Worm (Caenorhabditis elegans) whole organism, young adult: ENCODE results near the gene C27H5.12.
A peak's percentile ranks its signal among the peaks of the same experiment; 100 is the strongest.

Experiments used
- C17E4.6 ChIP-seq: fragments of 200-800 bp; sonication (Bioruptor generic); IDR thresholded peaks from 2 replicates; pipeline ENCODE4 v1.3.6; 2022; ENCODE audit warnings: missing genetic modification reagents, missing genetic modification characterization, missing compliant biosample characterization
- D2030.7 ChIP-seq: fragments of 200-800 bp; sonication (Bioruptor generic); IDR thresholded peaks from 2 replicates; pipeline ENCODE4 v1.3.6; 2022; ENCODE audit warnings: missing genetic modification reagents, missing genetic modification characterization, missing compliant biosample characterization
- F22D6.2 ChIP-seq: sonication (generic microtip); optimal IDR thresholded peaks from 2 replicates; lab custom pipeline; 2016; ENCODE audit warnings: mild to moderate bottlenecking, missing genetic modification characterization, missing compliant biosample characterization
- F39B2.1 ChIP-seq: fragments of 200-800 bp; sonication (Bioruptor generic); IDR thresholded peaks from 2 replicates; pipeline ENCODE4 v1.3.6; 2022; ENCODE audit warnings: missing genetic modification reagents, missing genetic modification characterization, missing compliant biosample characterization
- F52B5.7 ChIP-seq: sonication (generic microtip); optimal IDR thresholded peaks from 2 replicates; lab custom pipeline; 2016; ENCODE audit warnings: mild to moderate bottlenecking, missing genetic modification characterization, missing compliant biosample characterization
- F57C9.4 ChIP-seq: sonication (generic microtip); optimal IDR thresholded peaks from 2 replicates; lab custom pipeline; 2017; ENCODE audit warnings: mild to moderate bottlenecking, missing genetic modification characterization, missing compliant biosample characterization
- K11D2.4 ChIP-seq: fragments of 200-800 bp; sonication (Bioruptor generic); IDR thresholded peaks from 2 replicates; pipeline ENCODE4 v1.3.6; 2022; ENCODE audit warnings: missing genetic modification reagents, missing genetic modification characterization, missing compliant biosample characterization
- T07F8.4 ChIP-seq: sonication (generic microtip); optimal IDR thresholded peaks from 2 replicates; lab custom pipeline; 2016; ENCODE audit warnings: mild to moderate bottlenecking, missing genetic modification characterization, moderate library complexity, missing compliant biosample characterization
- T26A5.8 ChIP-seq: sonication (generic microtip); optimal IDR thresholded peaks from 2 replicates; lab custom pipeline; 2016; ENCODE audit warnings: missing genetic modification characterization, missing compliant biosample characterization
- Y79H2A.3 ChIP-seq: fragments of 200-800 bp; sonication (Bioruptor generic); conservative IDR thresholded peaks from 2 replicates; pipeline ENCODE4 v1.3.6; 2022; ENCODE audit warnings: missing genetic modification reagents, missing genetic modification characterization, missing compliant biosample characterization
- ZK185.1 ChIP-seq: sonication (generic microtip); optimal IDR thresholded peaks from 2 replicates; lab custom pipeline; 2016; ENCODE audit warnings: mild to moderate bottlenecking, missing genetic modification characterization, missing compliant biosample characterization; ENCODE audit not compliant: poor library complexity, severe bottlenecking
- ama-1 ChIP-seq, 3 experiments: fragments of 150-350 bp in 1 of 3; sonication (generic microtip) in 2 of 3; optimal IDR thresholded peaks; 2 replicates each; lab custom pipeline; 2014 to 2018; ENCODE audit warnings: missing biosample characterization in 2 of 3, missing genetic modification characterization in 2 of 3, missing genetic modification reagents in 2 of 3
- athp-1 ChIP-seq: sonication (generic microtip); optimal IDR thresholded peaks from 2 replicates; lab custom pipeline; 2017; ENCODE audit warnings: mild to moderate bottlenecking, missing genetic modification characterization, missing compliant biosample characterization
- attf-5 ChIP-seq: fragments of 200-800 bp; sonication (Bioruptor generic); optimal IDR thresholded peaks from 2 replicates; lab custom pipeline; 2018; ENCODE audit warnings: mild to moderate bottlenecking, missing genetic modification characterization, missing compliant biosample characterization
- attf-6 ChIP-seq: fragments of 200-800 bp; sonication (Bioruptor generic); IDR thresholded peaks from 2 replicates; pipeline ENCODE4 v1.3.6; 2022; ENCODE audit warnings: missing genetic modification reagents, missing genetic modification characterization, missing compliant biosample characterization
- bed-1 ChIP-seq: fragments of 200-800 bp; sonication (Bioruptor generic); IDR thresholded peaks from 2 replicates; pipeline ENCODE4 v1.3.6; 2022; ENCODE audit warnings: missing genetic modification reagents, missing genetic modification characterization, missing compliant biosample characterization
- ccch-3 ChIP-seq: fragments of 200-800 bp; sonication (Bioruptor generic); optimal IDR thresholded peaks from 2 replicates; lab custom pipeline; 2018; ENCODE audit warnings: mild to moderate bottlenecking, missing genetic modification characterization, missing compliant biosample characterization
- cebp-2 ChIP-seq: fragments of 200-800 bp; sonication (Bioruptor generic); IDR thresholded peaks from 2 replicates; pipeline ENCODE4 v1.3.6; 2022; ENCODE audit warnings: missing genetic modification characterization, missing compliant biosample characterization
- dox-1 ChIP-seq: fragments of 200-800 bp; sonication (Bioruptor generic); IDR thresholded peaks from 2 replicates; pipeline ENCODE4 v1.3.6; 2022; ENCODE audit warnings: missing genetic modification reagents, missing genetic modification characterization, missing compliant biosample characterization
- egl-44 ChIP-seq: fragments of 200-800 bp; sonication (Bioruptor generic); IDR thresholded peaks from 2 replicates; pipeline ENCODE4 v1.3.6; 2022; ENCODE audit warnings: missing genetic modification reagents, missing genetic modification characterization, missing compliant biosample characterization
- him-1 ChIP-seq: sonication (generic microtip); optimal IDR thresholded peaks from 2 replicates; lab custom pipeline; 2016; ENCODE audit warnings: missing genotype, missing genetic modification reagents, missing genetic modification characterization, missing compliant biosample characterization
- hlh-26 ChIP-seq: fragments of 200-800 bp; sonication (Bioruptor generic); conservative IDR thresholded peaks from 2 replicates; pipeline ENCODE4 v1.3.6; 2022; ENCODE audit warnings: missing genetic modification reagents, missing genetic modification characterization, missing compliant biosample characterization
- let-607 ChIP-seq, 2 experiments: fragments of 200-800 bp in 1 of 2; sonication (Bioruptor generic) in 1 of 2; sonication (generic microtip) in 1 of 2; optimal IDR thresholded peaks; 2 replicates each; lab custom pipeline; 2016 to 2018; ENCODE audit warnings: mild to moderate bottlenecking in 2 of 2, missing compliant biosample characterization in 2 of 2, missing genetic modification characterization in 2 of 2, moderate library complexity in 2 of 2, missing genotype in 1 of 2
- lir-1 ChIP-seq: fragments of 200-800 bp; sonication (Bioruptor generic); conservative IDR thresholded peaks from 2 replicates; pipeline ENCODE4 v1.3.6; 2022; ENCODE audit warnings: missing genetic modification reagents, missing genetic modification characterization, missing compliant biosample characterization
- madf-6 ChIP-seq: fragments of 200-800 bp; sonication (Bioruptor generic); IDR thresholded peaks from 2 replicates; pipeline ENCODE4 v1.3.6; 2022; ENCODE audit warnings: missing genetic modification reagents, missing genetic modification characterization, missing compliant biosample characterization
- madf-8 ChIP-seq: fragments of 200-800 bp; sonication (Bioruptor generic); conservative IDR thresholded peaks from 2 replicates; pipeline ENCODE4 v1.3.6; 2022; ENCODE audit warnings: missing genetic modification reagents, missing genetic modification characterization, missing compliant biosample characterization
- mxl-1 ChIP-seq: sonication (generic microtip); optimal IDR thresholded peaks from 2 replicates; lab custom pipeline; 2016; ENCODE audit warnings: missing genetic modification characterization, missing compliant biosample characterization
- nfya-2 ChIP-seq: fragments of 200-800 bp; sonication (Bioruptor generic); IDR thresholded peaks from 2 replicates; pipeline ENCODE4 v1.3.6; 2022; ENCODE audit warnings: missing genetic modification reagents, missing genetic modification characterization, missing compliant biosample characterization
- nfyb-1 ChIP-seq: fragments of 200-800 bp; sonication (Bioruptor generic); IDR thresholded peaks from 2 replicates; pipeline ENCODE4 v1.3.6; 2022; ENCODE audit warnings: missing genetic modification reagents, missing genetic modification characterization, missing compliant biosample characterization
- nhr-80 ChIP-seq: sonication (generic microtip); optimal IDR thresholded peaks from 2 replicates; lab custom pipeline; 2016; ENCODE audit warnings: missing genetic modification characterization, missing compliant biosample characterization
- pbrm-1 ChIP-seq: fragments of 200-800 bp; sonication (Bioruptor generic); IDR thresholded peaks from 2 replicates; pipeline ENCODE4 v1.3.6; 2022; ENCODE audit warnings: missing genetic modification reagents, missing genetic modification characterization, missing compliant biosample characterization
- pha-4 ChIP-seq: fragments of 150-350 bp; sonication (generic microtip); optimal IDR thresholded peaks from 2 replicates; lab custom pipeline; 2014; ENCODE audit warnings: missing biosample characterization, missing genetic modification reagents, missing genetic modification characterization
- repo-1 ChIP-seq: sonication (generic microtip); optimal IDR thresholded peaks from 2 replicates; lab custom pipeline; 2017; ENCODE audit warnings: mild to moderate bottlenecking, missing genetic modification characterization, missing compliant biosample characterization
- snpc-1.1 ChIP-seq: sonication (generic microtip); optimal IDR thresholded peaks from 2 replicates; lab custom pipeline; 2017; ENCODE audit warnings: missing genetic modification characterization, mild to moderate bottlenecking, missing compliant biosample characterization, antibody characterized with exemption, moderate library complexity, missing genotype, missing genetic modification reagents; ENCODE audit not compliant: insufficient read depth
- snpc-3.4 ChIP-seq: sonication (generic microtip); optimal IDR thresholded peaks from 2 replicates; lab custom pipeline; 2017; ENCODE audit warnings: missing genetic modification characterization, mild to moderate bottlenecking, missing compliant biosample characterization, antibody characterized with exemption, moderate library complexity, missing genotype, missing genetic modification reagents
- somi-1 ChIP-seq: fragments of 200-800 bp; sonication (Bioruptor generic); optimal IDR thresholded peaks from 2 replicates; lab custom pipeline; 2018; ENCODE audit warnings: mild to moderate bottlenecking, missing genetic modification characterization, missing compliant biosample characterization
- tlf-1 ChIP-seq: fragments of 200-800 bp; sonication (Bioruptor generic); optimal IDR thresholded peaks from 2 replicates; lab custom pipeline; 2018; ENCODE audit warnings: mild to moderate bottlenecking, missing genetic modification characterization, missing compliant biosample characterization
- unc-62 ChIP-seq: fragments of 150-350 bp; optimal IDR thresholded peaks from 2 replicates; lab custom pipeline; 2014; ENCODE audit warnings: missing biosample characterization, missing genetic modification reagents, missing genetic modification characterization
- xnd-1 ChIP-seq: sonication (generic microtip); optimal IDR thresholded peaks from 2 replicates; lab custom pipeline; 2016; ENCODE audit warnings: missing genotype, missing genetic modification reagents, missing genetic modification characterization, missing compliant biosample characterization
- ztf-3 ChIP-seq: fragments of 200-800 bp; sonication (Bioruptor generic); optimal IDR thresholded peaks from 2 replicates; lab custom pipeline; 2018; ENCODE audit warnings: mild to moderate bottlenecking, missing genetic modification characterization, missing compliant biosample characterization

The C27H5.12 gene

DNA sequence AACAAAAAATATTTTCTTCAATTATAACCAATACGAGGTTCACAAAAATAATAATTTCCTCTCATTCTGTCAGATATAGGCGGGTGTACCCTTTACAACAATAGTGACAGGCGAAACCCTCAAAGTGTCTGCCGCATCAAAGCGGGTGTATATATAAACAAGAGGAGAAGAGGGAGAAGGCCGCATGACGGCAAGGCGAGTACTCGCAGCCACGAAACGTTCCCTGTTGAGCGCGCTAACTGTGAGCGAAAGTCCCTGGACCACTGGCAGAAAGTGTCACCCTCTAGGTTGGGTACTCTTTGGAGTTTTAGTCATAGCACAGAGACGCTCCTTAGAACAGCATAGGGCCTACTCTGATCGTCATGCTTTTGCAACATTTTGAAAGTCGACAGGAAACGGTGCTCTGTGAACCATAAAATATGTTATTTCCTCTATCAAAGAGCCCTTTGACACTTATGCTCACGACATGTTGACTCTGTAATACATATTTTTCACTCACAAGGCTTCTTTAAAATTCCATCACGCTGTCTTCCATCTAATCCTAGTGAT, 38.7 kb upstream of the C27H5.12 start, which contains the start of gene pcrg-1 (continued):
- TF ChIP-seq nhr-80 (tag; lab: Kevin White, UChicago), result peak; percentile 45
- TF ChIP-seq hlh-26 (GFP tag; lab: Robert Waterston, UW), result peak; percentile 76; the same call in 1 of the 2 replicates
- peak; percentile 84 for TF ChIP-seq nfyb-1
- TF ChIP-seq madf-8 (GFP tag; lab: Robert Waterston, UW), result peak; percentile 53
- peak; percentile 93 for TF ChIP-seq F52B5.7 (tag; lab: Kevin White, UChicago)
- TF ChIP-seq ZK185.1 (tag; lab: Kevin White, UChicago), result peak; percentile 78
- TF ChIP-seq cebp-2 (GFP tag; lab: Robert Waterston, UW), result 0 out of 2 replicates have a peak, but pooled peaks have one; percentile 30
- peak; percentile 87 for TF ChIP-seq repo-1 (tag; lab: Kevin White, UChicago)
- peak; percentile 31 for TF ChIP-seq xnd-1
- 0 out of 2 replicates have a peak, but pooled peaks have one; percentile 40 for TF ChIP-seq lir-1 (GFP tag; lab: Robert Waterston, UW)
- TF ChIP-seq K11D2.4 (GFP tag; lab: Robert Waterston, UW), result peak; percentile 63; the same call in 1 of the 2 replicates
- no peak for TF ChIP-seq ccch-3 (GFP tag; lab: Kevin White, UChicago)
- peak; percentile 80 for TF ChIP-seq T07F8.4 (tag; lab: Kevin White, UChicago)
- TF ChIP-seq mxl-1 (tag; lab: Kevin White, UChicago), result peak; percentile 80

DNA sequence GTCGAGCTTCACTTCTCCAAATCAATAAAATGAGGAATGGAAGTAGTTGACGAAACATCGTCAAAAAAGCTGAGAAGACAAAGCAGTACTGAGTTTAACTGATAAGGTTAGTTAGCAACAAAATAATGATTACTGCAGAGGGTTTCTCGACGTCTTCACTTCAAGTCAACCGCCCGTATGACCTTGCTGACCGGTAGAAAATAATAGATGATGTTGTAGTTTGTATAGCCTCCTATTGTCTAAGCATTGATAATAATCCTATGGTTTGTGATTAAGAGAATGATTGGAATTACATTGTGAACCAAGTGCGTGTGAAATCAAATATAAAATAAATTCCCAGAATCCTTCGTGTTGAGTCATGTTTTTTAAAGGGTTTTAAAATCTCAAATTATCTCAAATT, 37.9 kb upstream of the C27H5.12 start, which contains the start of gene E04F6.6:
TSS of gene E04F6.6 (minus strand) at position 258 of the 400 bp plus-strand sequence.
- TF ChIP-seq somi-1 (GFP tag; lab: Kevin White, UChicago), result no peak
- no peak for TF ChIP-seq ama-1 (optimal IDR thresholded peaks at IDR 0.05; lab: Kevin White, UChicago)
- no peak for TF ChIP-seq ama-1 (GFP tag; optimal IDR thresholded peaks at IDR 0.05; lab: Kevin White, UChicago)

DNA sequence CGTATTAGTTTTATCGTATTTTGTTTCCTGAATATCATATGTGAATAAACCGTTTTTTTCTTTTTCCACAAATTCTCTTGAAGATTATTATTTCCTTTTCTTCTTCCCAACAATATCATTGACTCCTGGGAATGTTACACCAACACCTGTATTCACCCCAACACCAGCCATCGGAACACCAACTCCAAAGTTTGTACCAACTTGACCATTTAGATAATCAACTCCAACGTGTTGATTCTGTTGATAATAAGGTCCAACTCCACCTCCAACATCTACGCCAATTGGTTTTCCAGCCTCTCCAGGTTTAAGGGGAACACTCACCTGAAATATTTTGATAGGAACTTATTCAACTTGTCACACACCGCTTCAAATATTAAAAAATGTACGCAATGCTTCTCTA, 36.0 kb upstream of the C27H5.12 start:
- TF ChIP-seq pbrm-1 (GFP tag; lab: Robert Waterston, UW), result 0 out of 2 replicates have a peak, but pooled peaks have one; percentile 28
- TF ChIP-seq him-1, result no peak

DNA sequence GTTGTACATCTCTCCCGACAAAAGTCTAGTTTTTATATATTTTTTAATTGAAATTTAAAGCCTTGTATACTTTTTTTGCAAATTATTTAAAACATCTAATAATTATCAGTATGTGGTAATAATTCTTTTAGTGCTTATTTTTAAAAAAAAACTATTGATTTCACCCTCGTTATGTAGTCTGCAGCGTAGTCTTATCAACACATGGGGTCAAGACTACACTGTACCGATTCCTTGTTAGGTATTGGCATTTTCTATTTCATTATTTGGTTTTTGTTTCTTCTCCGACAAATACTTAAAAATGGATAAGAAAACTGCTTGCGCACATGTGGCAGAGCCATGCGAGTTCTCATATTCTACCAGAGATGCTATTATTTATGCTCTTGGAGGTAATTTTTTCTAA, 34.6 kb upstream of the C27H5.12 start, which contains the start of gene maoc-1:
TSS of gene maoc-1 (plus strand) at position 237 of the 400 bp plus-strand sequence.
- TF ChIP-seq F39B2.1 (no peak), F22D6.2 (tag; lab: Kevin White, UChicago) (no peak), nhr-80 (tag; lab: Kevin White, UChicago) (peak; percentile 39), snpc-1.1 (no peak), unc-62 (GFP tag; lab: Kevin White, UChicago) (no peak), C17E4.6 (GFP tag; lab: Robert Waterston, UW) (no peak), dox-1 (GFP tag; lab: Robert Waterston, UW) (no peak)

DNA sequence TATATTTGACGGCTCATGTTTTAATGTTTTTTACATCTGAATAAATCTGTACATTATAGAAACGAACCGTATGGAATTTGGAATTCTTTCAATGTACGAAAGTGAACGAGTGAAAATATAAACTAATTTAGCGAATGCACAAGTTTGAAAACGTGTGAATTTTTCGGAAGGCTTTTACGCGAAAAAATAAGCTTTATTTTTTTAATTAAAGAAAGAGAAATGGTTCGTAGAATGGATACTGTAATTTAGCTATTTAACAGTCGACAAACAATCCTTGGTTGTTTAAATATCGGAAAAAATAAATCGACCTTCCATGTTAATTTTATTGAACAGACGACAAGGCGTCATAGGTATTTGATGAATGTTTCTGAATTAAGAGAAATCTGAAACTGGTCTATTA, 34.1 kb upstream of the C27H5.12 start, which contains the start of gene acdh-12:
TSS of gene acdh-12 (minus strand) at position 101 of the 400 bp plus-strand sequence.
- TF ChIP-seq F57C9.4 (tag; lab: Kevin White, UChicago) (no peak), attf-6 (GFP tag; lab: Robert Waterston, UW) (no peak), D2030.7 (GFP tag; lab: Robert Waterston, UW) (no peak), bed-1 (no peak), snpc-1.1 (no peak), athp-1 (tag; lab: Kevin White, UChicago) (peak; percentile 81)

DNA sequence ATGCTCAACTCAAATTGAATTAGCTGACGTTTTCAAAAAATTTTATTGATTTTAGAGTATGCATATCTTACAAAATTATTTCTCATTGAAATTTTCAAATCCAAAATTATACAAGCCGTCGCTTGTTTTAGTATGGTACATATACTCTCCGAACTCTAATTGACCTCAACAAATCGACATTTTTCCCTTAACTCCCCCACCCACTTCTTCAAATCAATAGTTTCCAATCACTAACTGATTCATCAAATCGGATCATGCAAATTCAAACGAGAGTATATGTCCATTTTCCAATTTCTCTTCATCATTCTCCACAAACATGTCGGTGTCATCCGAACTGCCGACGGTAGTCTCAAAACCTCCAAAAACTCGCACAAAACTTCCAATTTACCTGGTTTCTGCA, 27.7 kb upstream of the C27H5.12 start, which contains the start of gene E04F6.4:
TSS of gene E04F6.4 (plus strand) at position 301 of the 400 bp plus-strand sequence.
- TF ChIP-seq attf-5 (GFP tag; lab: Kevin White, UChicago) (no peak), egl-44 (no peak), T26A5.8 (tag; lab: Kevin White, UChicago) (no peak), madf-6 (no peak), ztf-3 (GFP tag; lab: Kevin White, UChicago) (no peak), pha-4 (tag; lab: Kevin White, UChicago) (no peak), Y79H2A.3 (GFP tag; lab: Robert Waterston, UW) (no peak), let-607 (tag; optimal IDR thresholded peaks at IDR 0.05; lab: Kevin White, UChicago) (no peak), tlf-1 (no peak), snpc-3.4 (no peak), nfya-2 (GFP tag; lab: Robert Waterston, UW) (no peak)
